Fruit fly (Drosophila melanogaster): Measurements from ENCODE around the gene CG15922.

CG15922 gene

DNA sequence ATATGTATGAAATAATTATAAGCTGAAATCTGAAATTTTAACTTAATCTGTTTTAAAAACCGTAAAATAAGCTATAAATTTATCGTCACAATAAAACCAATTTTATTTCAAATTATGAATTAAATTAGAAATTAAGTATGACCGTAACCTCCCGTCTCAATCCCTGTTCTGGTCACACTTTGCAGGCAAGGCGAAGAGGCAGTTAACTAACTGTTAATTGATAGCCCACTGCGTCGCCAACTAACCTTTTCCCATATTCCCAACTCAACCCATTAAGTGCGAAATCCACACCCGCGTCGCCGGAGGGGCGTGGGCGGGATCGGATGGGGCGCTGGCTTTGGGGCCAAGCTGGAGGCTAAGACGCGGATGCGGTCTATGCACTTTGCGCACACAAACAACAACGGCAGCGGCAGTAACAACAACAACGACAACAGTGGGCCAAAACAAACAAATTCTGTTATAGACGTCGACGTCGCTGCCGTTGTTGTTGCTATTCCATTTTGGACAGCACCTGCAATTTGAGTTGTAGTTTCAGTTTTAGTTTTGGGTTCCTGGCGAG is 667 bp upstream of the CG15922 start, which contains the start of gene CG5191:
Gene CG5191, plus strand, starts transcription at position 198 of the 559 bp plus-strand sequence.
- no peak for TF ChIP-seq CG8478 (optimal IDR thresholded peaks at IDR 0.05)
- no peak for TF ChIP-seq CTCF (optimal IDR thresholded peaks at IDR 0.05)

DNA sequence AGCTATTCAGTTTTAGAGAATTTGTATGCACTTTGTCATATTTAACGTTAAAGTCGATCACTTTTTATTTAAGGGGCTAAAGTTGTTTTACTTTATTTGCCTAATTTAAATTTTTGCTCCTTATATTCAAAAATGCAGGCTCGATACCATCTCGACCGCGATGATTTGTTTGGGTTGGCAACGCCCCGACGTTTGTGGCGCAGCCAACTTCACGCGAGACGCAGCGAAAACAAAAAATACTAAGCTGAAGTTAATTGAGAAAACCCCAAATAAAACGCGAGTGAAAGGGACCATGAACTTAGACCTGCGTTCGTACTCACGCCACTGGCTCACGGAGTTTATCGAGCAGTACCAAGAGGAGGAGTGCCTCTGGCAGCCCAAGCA is 2.0 kb downstream of the CG15922 start:
- TF ChIP-seq CG8478 (optimal IDR thresholded peaks at IDR 0.05) (no peak), CTCF (optimal IDR thresholded peaks at IDR 0.05) (no peak)

DNA sequence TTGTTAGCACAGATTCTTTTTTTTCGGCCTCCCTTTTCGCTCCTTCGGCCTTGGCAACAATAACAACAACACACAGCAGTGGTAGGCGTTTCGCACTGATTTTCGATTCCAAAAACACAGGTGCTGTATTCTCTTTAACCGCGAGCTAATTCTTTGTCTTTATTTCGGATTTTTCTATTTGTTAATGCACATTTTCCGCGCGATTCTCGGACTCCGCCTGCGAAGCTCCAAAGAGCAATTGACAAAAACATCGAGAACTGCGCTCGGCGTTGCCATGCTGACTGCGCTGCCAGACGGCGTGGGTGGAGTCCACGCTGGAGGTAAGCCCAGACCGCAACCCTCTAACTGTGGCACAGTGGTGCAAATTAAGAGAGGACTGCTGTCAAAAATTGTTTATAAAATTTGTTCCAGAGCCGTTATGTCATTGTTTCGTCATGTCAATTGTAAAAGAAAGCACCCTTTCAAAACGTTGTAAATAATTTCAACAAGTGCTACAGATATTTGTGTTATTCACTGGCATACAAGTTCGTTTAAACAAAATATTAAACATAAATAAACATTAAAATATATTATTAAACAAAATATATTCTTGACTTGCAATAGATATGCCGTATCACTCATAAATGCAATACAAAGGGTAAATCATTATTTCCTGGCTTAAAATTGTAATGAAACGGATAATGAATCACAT is 2.5 kb downstream of the CG15922 start, which contains the start of the genes DPCoAC and CG5180:
Gene DPCoAC, minus strand, starts transcription at position 253 of the 691 bp plus-strand sequence.
Gene CG5180, plus strand, starts transcription at position 516 of the 691 bp plus-strand sequence.
- TF ChIP-seq CTCF (optimal IDR thresholded peaks at IDR 0.05) (peak; percentile 58 to 66), CG8478 (optimal IDR thresholded peaks at IDR 0.05) (no peak)

DNA sequence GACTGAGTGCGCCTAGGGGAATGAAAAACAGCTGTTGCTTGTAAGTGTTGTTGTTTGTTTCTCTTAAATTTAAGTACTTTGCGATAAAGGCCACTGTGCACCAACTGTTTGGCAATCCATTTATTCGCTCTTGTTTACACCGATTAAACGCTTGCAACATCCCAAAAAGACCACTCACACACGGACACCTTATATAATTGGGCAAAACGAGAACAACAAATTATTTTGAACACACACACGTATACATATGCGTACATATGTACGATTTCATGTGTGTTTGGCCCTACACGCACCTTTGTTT is 3.0 kb downstream of the CG15922 start:
- TF ChIP-seq CG8478 (optimal IDR thresholded peaks at IDR 0.05) = no peak
- no peak for TF ChIP-seq CTCF (optimal IDR thresholded peaks at IDR 0.05)

DNA sequence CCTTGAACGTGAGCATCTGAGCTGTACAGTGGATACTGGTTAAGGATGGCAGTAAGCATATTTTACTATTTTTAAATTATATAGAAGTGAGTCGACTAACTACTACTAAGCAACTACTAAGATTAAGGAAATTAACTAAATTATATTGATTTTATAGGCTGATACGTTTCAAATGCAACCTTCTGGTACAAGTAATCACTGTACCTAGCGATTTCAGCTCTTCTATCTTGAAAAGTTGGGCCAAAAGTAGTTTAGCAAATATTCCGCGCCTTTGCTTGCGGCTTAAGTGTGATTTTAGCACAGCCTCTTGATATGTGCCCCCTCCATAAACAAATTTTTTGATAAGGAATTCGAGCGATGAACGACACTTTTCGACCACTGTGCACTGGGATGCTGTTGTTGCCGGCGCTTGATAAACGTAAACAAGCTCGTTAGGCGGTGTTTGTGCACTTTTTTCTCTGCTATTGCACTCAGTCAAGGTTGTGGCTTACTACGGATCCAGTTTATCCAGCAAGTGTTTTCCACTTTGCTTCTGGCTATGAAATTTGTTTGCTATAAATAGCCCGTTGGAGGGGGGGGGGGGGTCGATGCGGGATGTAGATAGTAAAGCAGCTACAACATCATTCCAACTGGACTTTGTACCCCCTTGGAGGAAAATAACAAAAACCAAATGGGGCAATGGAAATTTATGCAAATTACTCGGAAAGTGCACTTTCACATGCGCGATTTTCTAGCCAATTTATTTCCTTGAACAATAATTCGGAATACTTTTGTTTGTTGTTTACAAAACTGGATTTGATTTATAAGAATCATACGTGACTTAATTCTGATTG is 3.6 kb downstream of the CG15922 start:
- no peak for TF ChIP-seq CG8478 (optimal IDR thresholded peaks at IDR 0.05)
- no peak for TF ChIP-seq CTCF (optimal IDR thresholded peaks at IDR 0.05)

DNA sequence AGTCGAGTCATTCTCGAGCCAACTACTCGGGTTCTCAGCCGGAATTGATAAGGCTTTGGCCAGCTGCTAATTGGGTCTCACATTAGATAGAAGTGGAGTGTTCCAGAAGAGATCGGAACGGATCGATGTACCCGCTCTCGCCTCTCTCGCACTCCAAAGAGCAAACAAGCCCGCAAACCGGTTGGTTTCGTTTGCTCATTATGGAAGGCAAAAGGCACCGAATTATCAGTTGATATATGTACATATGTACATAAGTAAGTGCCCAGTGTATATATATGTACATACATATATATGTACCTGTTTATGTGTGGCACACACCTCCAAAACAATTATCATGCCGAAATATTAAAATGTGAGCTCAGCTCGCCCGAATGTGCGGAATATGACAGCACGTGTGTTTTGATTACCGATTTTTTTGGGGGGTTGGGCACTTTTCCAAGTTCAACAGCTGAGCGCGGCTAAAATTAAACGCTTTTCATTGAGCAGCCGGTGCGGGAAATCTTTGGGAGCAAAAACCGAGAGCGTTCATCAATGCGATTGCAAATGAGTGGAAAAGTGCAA is 4.3 kb downstream of the CG15922 start:
- TF ChIP-seq CG8478 (optimal IDR thresholded peaks at IDR 0.05) (no peak), CTCF (optimal IDR thresholded peaks at IDR 0.05) (no peak)

DNA sequence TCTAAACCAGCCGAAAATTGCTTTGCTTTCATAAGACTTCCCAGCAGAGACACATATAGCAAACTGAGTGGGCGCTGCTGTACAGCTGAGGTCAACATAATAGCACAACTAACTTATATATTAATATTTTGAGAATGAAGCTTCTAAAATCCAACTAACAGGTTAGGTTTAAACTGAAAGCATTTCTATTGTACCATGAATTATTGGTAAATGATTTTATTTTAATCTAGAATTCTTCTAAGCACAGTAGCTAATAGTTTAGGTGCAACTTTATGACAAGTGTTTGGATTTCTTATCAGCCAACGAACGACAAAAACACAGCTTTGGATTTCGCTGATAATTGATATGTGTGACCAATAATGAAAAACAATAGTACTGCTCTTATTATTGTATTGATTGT is 5.1 kb downstream of the CG15922 start:
- TF ChIP-seq CTCF (optimal IDR thresholded peaks at IDR 0.05) (no peak), CG8478 (optimal IDR thresholded peaks at IDR 0.05) (no peak)

DNA sequence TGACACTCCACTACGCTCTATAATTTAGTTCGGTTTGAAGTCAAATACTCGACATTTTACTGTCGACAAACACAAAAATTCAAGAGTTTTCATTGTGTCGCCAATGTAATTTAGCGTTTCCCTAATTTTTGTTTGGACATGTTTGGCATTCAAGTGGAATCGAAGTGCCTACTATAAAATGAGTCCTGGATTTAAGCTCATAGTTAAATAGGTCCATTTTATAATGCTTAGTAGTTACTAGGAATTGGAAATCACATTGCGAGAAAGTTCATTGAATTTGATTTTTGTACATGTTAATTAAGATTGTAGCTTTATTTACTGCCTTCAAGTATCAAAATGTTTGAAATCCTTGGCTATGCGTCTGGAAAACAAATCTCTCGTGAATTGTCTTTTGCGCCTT is 5.8 kb downstream of the CG15922 start, which contains the start of gene att-ORFB:
Gene att-ORFB, minus strand, starts transcription at position 101 of the 400 bp plus-strand sequence.
- TF ChIP-seq CTCF (optimal IDR thresholded peaks at IDR 0.05) (no peak), CG8478 (optimal IDR thresholded peaks at IDR 0.05) (no peak)

DNA sequence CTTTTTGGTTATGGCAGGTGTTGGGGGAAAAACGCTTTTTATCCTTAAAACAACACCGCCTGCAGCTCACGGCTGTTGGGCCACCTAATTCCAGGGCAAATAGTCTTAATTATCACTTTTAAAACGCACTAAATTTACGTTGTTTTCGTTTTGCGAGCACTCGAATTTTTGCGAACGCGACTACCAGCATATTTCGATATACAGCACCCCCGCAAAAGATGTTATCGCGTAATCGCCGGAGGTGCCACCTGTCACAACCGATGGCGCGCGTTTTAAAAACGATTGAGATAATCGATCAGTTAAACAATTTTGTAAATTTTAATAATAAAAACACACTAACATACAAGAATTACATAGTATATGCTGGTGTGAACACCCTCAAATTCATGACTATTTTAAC is 8.0 kb downstream of the CG15922 start, which contains the start of gene Stat92E:
Gene Stat92E, minus strand, starts transcription at position 219 of the 400 bp plus-strand sequence.
- TF ChIP-seq CG8478 (optimal IDR thresholded peaks at IDR 0.05) (no peak), CTCF (optimal IDR thresholded peaks at IDR 0.05) (no peak)

DNA sequence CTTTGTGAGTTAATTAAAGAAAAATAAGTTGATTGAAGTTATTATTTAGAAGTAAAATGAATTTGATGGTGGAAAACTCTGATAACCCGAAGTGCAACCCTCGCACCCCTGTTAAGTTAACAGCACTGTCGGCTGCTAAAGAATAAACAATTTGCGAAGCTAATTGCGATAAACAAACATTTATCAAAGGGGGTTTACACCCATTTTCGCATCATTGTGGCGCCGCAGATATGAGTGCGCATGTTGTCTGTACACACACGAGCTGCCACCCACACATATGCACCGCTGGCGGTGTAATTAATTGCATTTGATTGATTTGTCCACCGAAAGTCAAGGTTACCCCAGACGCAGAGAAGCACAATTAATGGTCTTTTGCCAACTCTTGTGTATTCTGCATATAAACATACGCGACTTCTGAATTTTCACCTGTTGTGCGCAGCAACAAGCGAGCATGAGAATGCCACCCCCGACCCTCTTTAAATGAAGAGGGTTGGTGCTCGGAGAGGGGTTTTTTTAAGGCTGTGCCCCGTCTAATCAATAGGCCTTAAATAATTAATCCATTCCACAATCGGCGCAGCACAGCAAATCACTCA is 8.5 kb downstream of the CG15922 start:
- TF ChIP-seq CTCF (optimal IDR thresholded peaks at IDR 0.05) (no peak), CG8478 (optimal IDR thresholded peaks at IDR 0.05) (no peak)

DNA sequence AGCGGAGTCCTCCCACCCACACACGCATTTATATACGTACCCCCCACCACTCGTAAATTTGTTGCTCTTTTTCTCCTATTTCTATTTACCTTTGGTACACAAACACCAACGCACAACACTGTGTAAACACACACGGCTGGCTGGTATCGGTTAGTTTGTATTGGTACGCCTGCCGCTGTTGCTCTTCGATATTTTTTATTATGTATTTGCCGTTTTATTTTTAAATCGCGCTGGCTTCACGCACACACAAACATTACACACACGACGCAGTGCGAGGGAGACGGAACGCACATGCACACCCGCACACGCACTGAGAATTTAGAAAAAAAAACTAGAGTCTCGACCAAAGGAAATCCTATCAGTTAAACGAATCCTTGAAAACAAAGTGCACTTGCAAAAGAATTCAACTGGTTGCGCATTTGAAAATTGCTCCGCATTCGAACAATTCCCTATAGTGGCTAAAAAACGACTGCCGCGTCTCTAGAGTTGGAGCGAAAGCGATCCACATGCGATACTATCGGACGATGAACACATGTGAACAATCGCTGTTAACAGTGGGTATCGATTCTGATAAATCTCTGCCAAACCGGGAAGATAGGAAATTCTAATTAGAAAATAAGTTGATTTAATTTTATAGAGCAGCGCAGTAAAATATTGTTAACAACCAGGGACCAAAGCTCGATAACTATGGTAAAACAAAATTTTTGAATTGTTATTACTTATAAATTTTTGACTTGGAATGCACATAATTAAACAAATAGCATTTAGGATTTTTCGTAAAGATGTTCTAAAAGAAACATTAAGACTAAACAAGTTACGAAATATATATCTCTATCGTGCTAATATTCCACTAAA is 9.2 kb downstream of the CG15922 start:
- TF ChIP-seq CTCF (optimal IDR thresholded peaks at IDR 0.05) (peak in 1 of 2 experiments; percentile 19), CG8478 (optimal IDR thresholded peaks at IDR 0.05) (no peak)

DNA sequence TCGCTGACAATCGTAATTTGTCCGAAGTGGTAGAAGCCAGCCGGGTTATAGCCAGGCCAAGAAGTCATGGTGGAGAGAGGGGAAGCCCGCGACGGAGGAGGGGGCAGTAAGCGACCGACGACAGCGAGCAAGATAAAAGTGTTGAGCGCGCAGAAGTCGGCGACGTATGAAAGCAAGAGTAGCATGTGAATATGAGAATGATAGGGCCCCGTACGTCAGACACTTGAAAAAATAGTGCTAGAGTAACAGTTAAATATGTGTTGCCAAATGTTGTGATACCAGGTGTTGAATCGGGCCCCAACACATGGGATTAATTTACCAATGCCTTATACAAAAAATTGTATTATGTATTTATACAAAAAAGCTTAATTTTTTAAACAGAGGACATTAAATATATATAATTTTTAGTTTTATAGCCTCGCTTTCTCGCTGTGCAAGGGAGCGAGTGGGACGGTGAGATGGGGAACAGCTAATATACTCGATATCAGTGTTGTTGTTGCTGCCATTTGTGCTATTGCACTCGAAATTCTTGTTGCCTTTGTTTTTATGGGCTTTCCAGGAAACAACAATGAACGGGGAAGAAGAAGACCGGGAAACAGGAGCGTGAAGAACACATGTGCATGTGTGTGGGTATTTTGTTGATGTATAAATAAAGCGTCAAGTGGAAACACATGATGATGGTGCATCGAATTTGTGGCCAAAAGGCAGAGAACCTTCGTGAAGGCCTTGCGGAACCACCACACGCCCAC is 10.1 kb downstream of the CG15922 start:
- TF ChIP-seq CTCF (optimal IDR thresholded peaks at IDR 0.05) = no peak
- no peak for TF ChIP-seq CG8478 (optimal IDR thresholded peaks at IDR 0.05)
